Fruit fly (Drosophila melanogaster): ENCODE measurements around the gene Tmem43.

DNA sequence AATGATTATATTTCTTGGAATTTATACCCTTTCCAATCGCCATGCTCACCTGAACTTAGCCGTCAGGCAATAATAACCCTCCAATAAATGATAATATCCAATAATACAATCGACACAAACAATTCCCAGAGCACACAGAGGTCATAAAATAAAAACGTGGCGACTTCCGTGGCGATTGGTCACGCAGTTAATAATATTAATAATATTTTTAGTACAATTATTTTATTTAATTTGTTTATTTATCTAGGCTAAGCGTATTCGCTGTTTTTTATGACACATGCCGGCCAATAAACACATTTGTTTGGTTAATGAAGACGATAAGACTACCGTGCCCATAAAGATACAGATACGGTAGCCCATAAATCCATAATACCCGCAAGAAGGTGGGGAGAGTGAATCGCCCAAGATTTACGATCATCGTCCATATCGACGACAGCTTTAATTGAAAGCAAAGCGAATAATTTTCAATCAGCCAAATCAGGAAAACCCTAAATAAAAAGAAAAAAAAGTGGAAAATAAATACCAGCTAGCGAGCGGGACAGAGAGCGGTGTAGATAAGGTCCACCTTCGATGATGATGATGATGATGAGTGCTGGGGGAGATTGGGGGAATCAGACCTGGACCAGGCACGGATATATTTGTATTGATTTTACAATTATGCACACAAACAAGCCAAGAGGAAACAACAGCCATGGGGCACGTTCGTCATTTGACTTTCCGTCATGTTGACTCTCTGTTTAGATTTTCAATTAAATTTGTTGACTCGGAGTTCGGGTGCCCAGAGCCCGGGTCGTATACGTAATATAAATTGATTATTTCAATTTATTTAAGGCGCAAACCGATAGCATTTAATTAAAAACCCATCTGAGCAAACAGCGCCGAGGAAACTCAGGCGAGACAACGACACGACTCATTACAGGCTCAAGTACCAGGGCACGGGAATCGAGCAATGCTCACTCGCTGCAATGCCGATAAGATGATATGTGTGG, 46.1 kb upstream of the Tmem43 start:
- no peak for TF ChIP-seq ems (GFP tag; optimal IDR thresholded peaks at IDR 0.05)
- TF ChIP-seq CG11093 (GFP tag; IDR thresholded peaks at IDR 0.05), result no peak; the same call in 2 of the 3 replicates
- TF ChIP-seq psq (GFP tag; optimal IDR thresholded peaks at IDR 0.05), result no peak
- TF ChIP-seq so (GFP tag; IDR thresholded peaks at IDR 0.05), result no peak
- no peak for TF ChIP-seq CG12942 (GFP tag; optimal IDR thresholded peaks at IDR 0.05)
- no peak for TF ChIP-seq CG1647 (GFP tag; optimal IDR thresholded peaks at IDR 0.05)
- TF ChIP-seq exex (tag; optimal IDR thresholded peaks at IDR 0.05), result peak; percentile 100
- TF ChIP-seq kay (GFP tag; optimal IDR thresholded peaks at IDR 0.05), result no peak
- TF ChIP-seq Hsf (GFP tag; optimal IDR thresholded peaks at IDR 0.05), result no peak
